Worm (Caenorhabditis elegans) whole organism, early embryonic: ENCODE results near the gene cnt-1.

Experiments
- B0310.2 ChIP-seq: sonication (generic microtip); optimal IDR thresholded peaks from 2 replicates; lab custom pipeline; 2016; ENCODE audit warnings: mild to moderate bottlenecking, missing genetic modification characterization, missing compliant biosample characterization
- F13C5.2 ChIP-seq: sonication (generic microtip); optimal IDR thresholded peaks from 2 replicates; lab custom pipeline; 2017; ENCODE audit warnings: mild to moderate bottlenecking, missing genetic modification characterization, inconsistent platforms, missing compliant biosample characterization
- aly-1 ChIP-seq: sonication (generic microtip); optimal IDR thresholded peaks from 2 replicates; lab custom pipeline; 2016; ENCODE audit warnings: missing genetic modification characterization, missing compliant biosample characterization
- ama-1 ChIP-seq: fragments of 150-350 bp; optimal IDR thresholded peaks from 2 replicates; lab custom pipeline; 2014
- ceh-13 ChIP-seq: fragments of 200-800 bp; sonication (Bioruptor generic); optimal IDR thresholded peaks from 2 replicates; lab custom pipeline; 2018; ENCODE audit warnings: mild to moderate bottlenecking, missing genetic modification characterization, missing compliant biosample characterization
- ceh-36 ChIP-seq: sonication (generic microtip); optimal IDR thresholded peaks from 2 replicates; lab custom pipeline; 2016; ENCODE audit warnings: missing genetic modification characterization, inconsistent platforms, missing compliant biosample characterization
- ets-7 ChIP-seq: sonication (generic microtip); optimal IDR thresholded peaks from 2 replicates; lab custom pipeline; 2016; ENCODE audit warnings: missing genotype, missing genetic modification characterization, missing compliant biosample characterization
- flt-1 ChIP-seq: fragments of 200-800 bp; sonication (Bioruptor generic); IDR thresholded peaks from 2 replicates; pipeline ENCODE4 v1.3.6; 2022; ENCODE audit warnings: missing genetic modification characterization, missing compliant biosample characterization
- hmbx-1 ChIP-seq: sonication (generic microtip); optimal IDR thresholded peaks from 2 replicates; lab custom pipeline; 2016; ENCODE audit warnings: mild to moderate bottlenecking, missing genetic modification characterization, missing compliant biosample characterization
- hmg-4 ChIP-seq: fragments of 200-800 bp; sonication (Bioruptor generic); optimal IDR thresholded peaks from 2 replicates; lab custom pipeline; 2018; ENCODE audit warnings: mild to moderate bottlenecking, missing genetic modification characterization, missing compliant biosample characterization
- hnd-1 ChIP-seq: sonication (generic microtip); optimal IDR thresholded peaks from 2 replicates; lab custom pipeline; 2016; ENCODE audit warnings: missing genetic modification characterization, missing compliant biosample characterization
- pes-1 ChIP-seq: fragments of 200-800 bp; sonication (Bioruptor generic); IDR thresholded peaks from 2 replicates; pipeline ENCODE4 v1.3.6; 2022; ENCODE audit warnings: missing genetic modification reagents, missing genetic modification characterization, missing compliant biosample characterization
- scrt-1 ChIP-seq: fragments of 200-800 bp; sonication (Bioruptor generic); IDR thresholded peaks from 2 replicates; pipeline ENCODE4 v1.3.6; 2022; ENCODE audit warnings: missing genetic modification characterization, missing compliant biosample characterization
- sea-1 ChIP-seq: fragments of 200-800 bp; sonication (Bioruptor generic); conservative IDR thresholded peaks from 2 replicates; pipeline ENCODE4 v1.3.6; 2022; ENCODE audit warnings: missing genetic modification characterization, missing compliant biosample characterization
- tbx-11 ChIP-seq: fragments of 200-800 bp; sonication (Bioruptor generic); IDR thresholded peaks from 2 replicates; pipeline ENCODE4 v1.3.6; 2022; ENCODE audit warnings: missing genetic modification characterization, missing compliant biosample characterization
- tbx-37 ChIP-seq: fragments of 200-800 bp; sonication (Bioruptor generic); conservative IDR thresholded peaks from 2 replicates; pipeline ENCODE4 v1.3.6; 2022; ENCODE audit warnings: missing genetic modification reagents, missing genetic modification characterization, missing compliant biosample characterization
- tra-4 ChIP-seq: sonication (generic microtip); optimal IDR thresholded peaks from 2 replicates; lab custom pipeline; 2017; ENCODE audit warnings: missing genetic modification characterization, missing compliant biosample characterization

cnt-1 gene

DNA sequence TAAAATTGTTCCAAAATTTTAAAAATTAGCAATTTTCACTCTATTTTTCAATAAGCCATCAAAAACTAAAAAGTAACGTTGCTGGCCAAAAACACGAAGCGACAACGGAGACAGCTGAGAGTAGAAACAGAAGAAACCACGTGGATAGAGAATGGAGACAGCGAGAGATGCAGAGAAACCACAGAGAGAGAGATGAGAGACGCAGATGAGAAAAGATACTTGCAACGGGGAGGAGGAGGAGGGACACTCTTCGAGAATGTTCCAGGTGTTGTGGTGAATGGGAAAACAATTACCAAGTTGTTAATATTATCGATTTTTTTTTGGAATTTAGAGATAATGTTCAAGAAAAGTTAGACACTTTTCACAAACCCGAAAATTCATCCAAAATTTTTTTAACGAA is 13.7 kb upstream of the cnt-1 start:
- TF ChIP-seq aly-1 (tag; lab: Kevin White, UChicago) (no peak), ceh-13 (GFP tag; lab: Kevin White, UChicago) (no peak), tbx-37 (no peak), hmg-4 (GFP tag; lab: Kevin White, UChicago) (peak; percentile 46), ceh-36 (tag; lab: Kevin White, UChicago) (peak; percentile 22), tbx-11 (no peak), pes-1 (GFP tag; lab: Robert Waterston, UW) (no peak), B0310.2 (tag; lab: Kevin White, UChicago) (peak; percentile 33), flt-1 (GFP tag; lab: Robert Waterston, UW) (peak; percentile 24; the same call in 1 of the 2 replicates), F13C5.2 (tag; lab: Kevin White, UChicago) (peak; percentile 73)

DNA sequence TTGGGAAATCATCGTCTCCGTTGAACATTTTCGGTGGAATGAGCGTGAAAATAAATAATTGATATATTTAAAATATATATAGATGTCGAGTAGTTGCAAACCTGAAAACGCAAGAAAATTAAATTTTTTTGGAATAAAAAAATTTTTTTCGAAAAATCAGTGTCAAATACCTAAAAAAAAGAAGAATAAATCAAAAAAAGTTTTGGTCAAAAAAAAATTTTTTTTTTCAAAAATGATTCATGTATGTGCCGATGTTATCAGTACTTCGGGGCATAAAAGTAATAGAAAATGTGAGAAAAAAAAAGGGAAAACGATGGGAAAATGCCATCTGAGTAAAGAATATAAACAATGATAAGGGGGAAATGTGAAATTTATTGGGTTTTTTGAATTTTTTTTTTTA is 11.2 kb upstream of the cnt-1 start, which contains the start of gene Y17G7B.17:
Gene Y17G7B.17, minus strand, starts transcription at position 101 of the 400 bp plus-strand sequence.
- TF ChIP-seq ceh-36 (tag; lab: Kevin White, UChicago) (no peak), tbx-11 (no peak), scrt-1 (GFP tag; lab: Robert Waterston, UW) (no peak), sea-1 (GFP tag; lab: Robert Waterston, UW) (no peak), hmg-4 (GFP tag; lab: Kevin White, UChicago) (no peak), aly-1 (tag; lab: Kevin White, UChicago) (no peak), hnd-1 (tag; lab: Kevin White, UChicago) (no peak)

DNA sequence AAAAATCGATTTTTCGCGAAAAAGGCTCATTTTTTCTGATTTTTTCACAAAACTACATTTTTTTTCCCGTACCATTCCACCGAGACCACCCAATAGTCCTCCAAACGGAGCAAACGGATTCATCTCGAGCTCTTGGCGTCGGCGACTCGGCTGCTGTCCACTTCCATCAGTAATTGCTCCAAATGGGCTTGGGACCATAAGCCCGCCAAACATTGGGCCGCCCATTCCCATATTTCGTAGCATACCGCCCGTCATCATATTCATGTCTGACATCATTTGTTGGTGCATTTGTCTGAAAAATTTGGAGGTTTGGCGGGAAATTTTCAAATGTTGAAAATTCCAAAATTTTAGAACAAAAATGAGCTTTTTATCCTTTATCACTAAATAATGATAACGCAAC is 10.0 kb upstream of the cnt-1 start:
- TF ChIP-seq tbx-37 (no peak), F13C5.2 (tag; lab: Kevin White, UChicago) (no peak), scrt-1 (GFP tag; lab: Robert Waterston, UW) (no peak), ama-1 (lab: Kevin White, UChicago) (no peak), ceh-36 (tag; lab: Kevin White, UChicago) (no peak), tra-4 (tag; lab: Kevin White, UChicago) (no peak), aly-1 (tag; lab: Kevin White, UChicago) (no peak), ceh-13 (GFP tag; lab: Kevin White, UChicago) (no peak), flt-1 (GFP tag; lab: Robert Waterston, UW) (no peak), tbx-11 (no peak), B0310.2 (tag; lab: Kevin White, UChicago) (no peak), ets-7 (tag; lab: Kevin White, UChicago) (no peak)

DNA sequence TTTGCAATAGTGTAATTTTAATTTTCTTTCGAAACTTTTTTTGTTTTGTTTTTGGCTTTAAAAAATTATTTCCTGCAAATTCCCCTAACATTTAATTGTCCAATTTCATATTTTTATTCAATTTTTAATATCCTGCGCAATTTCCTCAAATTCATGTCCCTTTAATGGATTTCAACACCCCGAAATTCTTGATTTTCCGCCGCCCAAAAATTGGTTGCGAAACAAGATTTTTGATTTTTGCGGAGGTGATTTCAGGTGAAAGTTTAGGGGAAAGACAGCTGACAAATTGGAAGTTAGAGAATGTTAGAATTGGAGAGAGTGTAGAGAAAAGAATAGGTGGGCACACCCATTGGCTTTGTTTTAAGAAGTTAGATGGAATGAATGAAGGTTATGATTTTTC is 6.4 kb upstream of the cnt-1 start:
- TF ChIP-seq ceh-13 (GFP tag; lab: Kevin White, UChicago) = no peak
- TF ChIP-seq hmg-4 (GFP tag; lab: Kevin White, UChicago) = no peak
- TF ChIP-seq hnd-1 (tag; lab: Kevin White, UChicago) = no peak
- TF ChIP-seq sea-1 (GFP tag; lab: Robert Waterston, UW) = no peak
- TF ChIP-seq F13C5.2 (tag; lab: Kevin White, UChicago) = no peak
- no peak for TF ChIP-seq ceh-36 (tag; lab: Kevin White, UChicago)

DNA sequence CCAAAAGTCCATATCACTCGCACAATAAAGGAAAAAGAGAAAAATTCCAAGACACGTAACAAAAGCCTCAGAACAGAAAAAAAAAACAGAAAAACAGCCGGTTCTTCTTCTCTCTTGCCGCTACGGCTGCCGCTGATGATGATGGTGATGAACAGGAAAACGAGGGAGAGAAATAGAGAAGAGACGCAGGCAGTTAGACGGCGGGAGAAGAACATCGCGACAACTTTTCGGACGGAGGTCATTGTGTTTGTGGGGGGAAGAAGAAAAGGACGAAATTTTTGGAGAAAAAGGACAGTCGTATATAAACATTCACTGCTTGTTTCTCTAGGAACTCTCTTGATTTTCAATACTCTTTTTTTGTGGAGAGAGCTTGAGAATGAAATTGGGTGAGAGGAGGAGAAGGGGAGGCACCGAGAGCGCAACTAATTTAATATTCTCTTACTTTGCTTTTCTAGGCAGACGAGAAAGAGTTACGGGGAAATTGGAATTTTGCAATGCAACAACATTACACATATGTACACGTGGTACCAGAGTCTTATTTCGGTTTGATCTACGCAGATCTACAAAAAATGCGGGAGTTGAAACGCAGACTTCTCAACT is 1.0 kb upstream of the cnt-1 start:
- no peak for TF ChIP-seq ama-1 (lab: Kevin White, UChicago)

DNA sequence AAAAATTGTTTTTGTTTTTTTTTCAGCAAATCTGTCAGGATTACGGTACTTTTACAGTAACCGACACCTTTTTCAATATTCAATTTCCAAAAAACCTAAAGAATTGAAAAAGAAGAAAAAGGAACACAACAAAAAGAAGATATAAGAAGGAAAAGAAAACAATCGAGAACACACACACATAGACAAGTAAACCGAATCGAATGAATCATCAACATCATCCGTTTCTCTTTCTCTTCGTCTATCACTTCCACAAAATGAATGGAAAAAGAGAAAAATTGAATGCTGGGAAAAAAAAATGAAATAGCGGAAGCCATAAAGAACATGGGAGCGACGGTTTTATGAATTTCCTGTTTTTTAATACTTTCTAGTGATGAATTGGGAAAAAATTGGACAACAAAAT is 7.2 kb downstream of the cnt-1 start:
- no peak for TF ChIP-seq hnd-1 (tag; lab: Kevin White, UChicago)
- no peak for TF ChIP-seq tbx-11
- TF ChIP-seq ama-1 (lab: Kevin White, UChicago) = no peak
- no peak for TF ChIP-seq B0310.2 (tag; lab: Kevin White, UChicago)
- no peak for TF ChIP-seq tra-4 (tag; lab: Kevin White, UChicago)
- TF ChIP-seq tbx-37 = no peak
- no peak for TF ChIP-seq sea-1 (GFP tag; lab: Robert Waterston, UW)
- no peak for TF ChIP-seq flt-1 (GFP tag; lab: Robert Waterston, UW)
- TF ChIP-seq aly-1 (tag; lab: Kevin White, UChicago) = no peak
- TF ChIP-seq scrt-1 (GFP tag; lab: Robert Waterston, UW) = no peak
- no peak for TF ChIP-seq ets-7 (tag; lab: Kevin White, UChicago)
- TF ChIP-seq hmbx-1 (tag; lab: Kevin White, UChicago) = no peak
- no peak for TF ChIP-seq ceh-13 (GFP tag; lab: Kevin White, UChicago)
- no peak for TF ChIP-seq ceh-36 (tag; lab: Kevin White, UChicago)
- TF ChIP-seq F13C5.2 (tag; lab: Kevin White, UChicago) = no peak
- no peak for TF ChIP-seq hmg-4 (GFP tag; lab: Kevin White, UChicago)
- TF ChIP-seq pes-1 (GFP tag; lab: Robert Waterston, UW) = no peak

DNA sequence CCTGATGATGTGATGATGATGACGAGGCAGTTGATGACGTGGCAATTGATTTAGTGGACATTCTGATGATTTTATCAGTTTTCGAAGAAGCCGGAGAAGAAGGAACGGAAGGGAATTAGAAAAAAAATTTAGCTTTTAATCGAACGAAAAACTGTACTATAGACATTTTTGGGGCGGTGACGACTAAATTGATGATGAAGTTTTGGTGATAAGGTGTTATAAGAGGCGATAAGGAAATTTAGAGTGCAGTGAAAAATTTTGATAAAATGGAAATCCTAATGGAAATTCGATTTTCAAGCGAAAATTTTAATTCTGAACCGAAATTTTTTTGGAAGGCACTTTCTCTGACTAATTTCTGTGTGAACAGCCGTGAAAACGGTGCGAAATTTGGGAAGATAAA is 8.7 kb downstream of the cnt-1 start:
- no peak for TF ChIP-seq flt-1 (GFP tag; lab: Robert Waterston, UW)
- no peak for TF ChIP-seq ceh-36 (tag; lab: Kevin White, UChicago)
- no peak for TF ChIP-seq tbx-11

DNA sequence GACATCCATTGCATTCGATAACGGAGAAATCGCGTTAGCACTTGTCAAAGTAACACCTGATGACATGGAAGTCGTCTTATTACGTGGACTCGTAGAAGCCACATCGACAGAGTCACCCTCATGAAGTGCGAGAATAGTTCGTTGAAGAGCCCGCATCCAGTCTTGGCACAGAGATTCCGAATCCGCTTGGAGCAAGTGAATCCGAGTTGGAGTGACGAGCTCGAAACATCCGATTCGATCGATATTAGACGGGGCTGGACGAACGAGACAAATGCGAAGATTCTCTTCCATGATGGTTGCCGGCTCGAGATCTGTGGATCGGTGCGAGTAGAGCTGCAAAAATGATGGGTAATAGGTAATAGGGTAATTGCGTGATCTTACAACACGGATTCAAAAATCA is 11.4 kb downstream of the cnt-1 start:
- TF ChIP-seq ama-1 (lab: Kevin White, UChicago) = no peak
- TF ChIP-seq ets-7 (tag; lab: Kevin White, UChicago) = no peak
